Fruit fly (Drosophila melanogaster): ENCODE results near the gene Culd.
A peak's percentile ranks its signal among the peaks of the same experiment; 100 is the strongest.

Gene Culd

dm6 chr3L:8325559-8325958 is 30.5 kb downstream of the Culd start, which contains the start of gene CG34461:
CG34461 (plus strand) TSS chr3L:8325859.
- TF ChIP-seq HLH106 (tag; optimal IDR thresholded peaks at IDR 0.05) (no peak), fru (GFP tag; optimal IDR thresholded peaks at IDR 0.05) (no peak), Dif (GFP tag; optimal IDR thresholded peaks at IDR 0.05; ENCODE audit: partially characterized antibody) (no peak), dl (GFP tag; optimal IDR thresholded peaks at IDR 0.05; ENCODE audit: insufficient read depth in 1 of 2, partially characterized antibody in 2 of 2) (no peak), ey (GFP tag; optimal IDR thresholded peaks at IDR 0.05) (no peak), sv (GFP tag; optimal IDR thresholded peaks at IDR 0.05) (no peak), dmrt93B (GFP tag; optimal IDR thresholded peaks at IDR 0.05) (no peak), GATAd (GFP tag; optimal IDR thresholded peaks at IDR 0.05) (no peak), Sp1 (GFP tag; optimal IDR thresholded peaks at IDR 0.05) (no peak), brk (GFP tag; optimal IDR thresholded peaks at IDR 0.05) (no peak), Myc (optimal IDR thresholded peaks at IDR 0.05) (no peak), Jra (GFP tag; optimal IDR thresholded peaks at IDR 0.05) (no peak), usp (GFP tag; optimal IDR thresholded peaks at IDR 0.05) (no peak), CrebA (GFP tag; optimal IDR thresholded peaks at IDR 0.05; ENCODE audit: borderline replicate concordance) (no peak), woc (GFP tag; optimal IDR thresholded peaks at IDR 0.05) (no peak), CG32264 (GFP tag; optimal IDR thresholded peaks at IDR 0.05) (no peak)

- TF ChIP-seq dl (GFP tag; optimal IDR thresholded peaks at IDR 0.05; ENCODE audit: insufficient read depth in 1 of 2, partially characterized antibody in 2 of 2) (no peak), OdsH (GFP tag; optimal IDR thresholded peaks at IDR 0.05) (no peak), CG9705 (GFP tag; optimal IDR thresholded peaks at IDR 0.05) (no peak), Sp1 (GFP tag; optimal IDR thresholded peaks at IDR 0.05) (no peak), h (GFP tag; optimal IDR thresholded peaks at IDR 0.05) (no peak), fru (GFP tag; optimal IDR thresholded peaks at IDR 0.05) (no peak), rgr (GFP tag; optimal IDR thresholded peaks at IDR 0.05) (no peak), HLH106 (tag; optimal IDR thresholded peaks at IDR 0.05) (no peak), br (GFP tag; optimal IDR thresholded peaks at IDR 0.05) (no peak), pan (optimal IDR thresholded peaks at IDR 0.05) (no peak), Dfd (GFP tag; optimal IDR thresholded peaks at IDR 0.05) (no peak), sv (GFP tag; optimal IDR thresholded peaks at IDR 0.05) (no peak), Hnf4 (GFP tag; optimal IDR thresholded peaks at IDR 0.05) (no peak), brk (GFP tag; optimal IDR thresholded peaks at IDR 0.05) (no peak), sage (GFP tag; optimal IDR thresholded peaks at IDR 0.05) (no peak), Hr78 (GFP tag; optimal IDR thresholded peaks at IDR 0.05) (no peak), CrebA (GFP tag; optimal IDR thresholded peaks at IDR 0.05; ENCODE audit: borderline replicate concordance) (no peak)
Measured at dm6 chr3L:8323817-8324216, 32.3 kb downstream of the Culd start.

DNA sequence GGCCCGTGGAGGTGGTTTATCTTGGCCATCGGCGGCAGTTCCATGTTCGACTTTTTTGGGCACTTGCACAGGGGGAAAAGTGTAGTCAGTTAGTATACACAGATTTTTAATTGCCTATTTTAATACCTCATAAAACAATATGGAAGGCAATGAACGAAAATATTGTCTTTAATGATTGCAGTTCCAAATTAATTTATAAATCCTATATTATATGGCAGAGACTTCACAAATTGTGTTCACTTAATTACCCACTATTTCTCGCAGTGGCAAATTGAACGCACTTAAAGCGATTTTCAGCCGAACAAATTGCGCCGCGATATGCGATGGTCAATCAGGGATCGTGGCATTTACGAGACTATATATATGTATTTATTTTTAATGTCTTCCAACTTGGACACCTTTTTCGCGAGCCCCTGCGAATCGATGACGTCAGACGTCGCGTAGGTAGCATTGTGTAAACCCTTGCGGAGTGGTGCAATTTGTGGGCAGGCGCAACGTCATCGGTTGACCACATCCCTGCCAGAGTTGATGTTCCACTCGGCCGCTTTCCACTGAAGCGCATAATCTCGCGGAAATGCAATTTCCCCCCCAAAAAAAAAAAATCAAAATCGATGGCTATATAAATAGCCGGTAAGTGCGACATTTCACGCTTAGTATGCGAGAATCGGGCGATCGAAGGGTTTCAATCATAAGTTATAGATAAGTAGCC is 35.8 kb downstream of the Culd start, which contains the start of gene CG13670:
TSS of gene CG13670 (plus strand) at position 659 of the 709 bp plus-strand sequence.
- TF ChIP-seq dmrt93B (GFP tag; optimal IDR thresholded peaks at IDR 0.05) (peak; percentile 8), Dfd (GFP tag; optimal IDR thresholded peaks at IDR 0.05) (no peak), CrebA (GFP tag; optimal IDR thresholded peaks at IDR 0.05; ENCODE audit: borderline replicate concordance) (no peak), Myc (optimal IDR thresholded peaks at IDR 0.05) (no peak), CG9705 (GFP tag; optimal IDR thresholded peaks at IDR 0.05) (no peak), h (GFP tag; optimal IDR thresholded peaks at IDR 0.05) (peak; percentile 37), HLH106 (tag; optimal IDR thresholded peaks at IDR 0.05) (peak; percentile 28), tai (GFP tag; optimal IDR thresholded peaks at IDR 0.05) (no peak), lola (GFP tag; optimal IDR thresholded peaks at IDR 0.05) (no peak), CG32264 (GFP tag; optimal IDR thresholded peaks at IDR 0.05) (no peak), psq (GFP tag; optimal IDR thresholded peaks at IDR 0.05) (no peak)

DNA sequence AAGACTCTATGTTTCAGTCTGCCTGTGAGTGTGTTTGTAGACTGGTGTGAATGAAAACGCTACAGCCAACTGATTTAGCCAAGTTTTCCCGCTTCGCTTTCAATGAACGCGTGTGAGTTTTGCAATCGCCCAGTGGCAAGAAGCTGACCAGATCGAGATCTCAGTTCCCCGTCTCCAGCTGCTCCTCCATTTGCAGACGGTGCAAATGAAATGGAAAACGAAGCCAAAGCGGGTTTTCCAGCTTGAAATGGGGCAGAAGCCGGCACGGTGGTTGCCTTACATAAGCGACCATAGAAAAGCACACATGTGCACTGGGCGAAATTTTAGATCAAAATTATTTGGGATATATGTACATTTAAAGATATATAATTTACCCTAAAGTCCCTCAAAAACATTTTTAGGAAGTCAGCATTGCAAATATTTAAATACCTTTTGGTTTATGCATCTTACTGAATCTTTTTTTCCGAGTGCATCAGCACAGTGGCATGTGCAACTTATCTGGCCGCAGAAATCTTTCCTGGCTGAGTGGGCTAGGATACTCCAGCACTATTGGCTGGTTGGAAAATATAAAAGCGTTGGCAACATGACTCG is 37.1 kb downstream of the Culd start, which contains the start of gene CG43059:
TSS of gene CG43059 (minus strand) at position 51 of the 591 bp plus-strand sequence.
- TF ChIP-seq CrebA (GFP tag; optimal IDR thresholded peaks at IDR 0.05; ENCODE audit: borderline replicate concordance), result no peak
- TF ChIP-seq CG9705 (GFP tag; optimal IDR thresholded peaks at IDR 0.05), result no peak
